Fruit fly (Drosophila melanogaster): Measurements from ENCODE around the gene CG16711.

CG16711 gene

dm6 chr3L:9712066-9712789 is 8.1 kb downstream of the CG16711 start:
- TF ChIP-seq D19A (tag; optimal IDR thresholded peaks at IDR 0.05), result peak; percentile 71
- TF ChIP-seq kay (GFP tag; optimal IDR thresholded peaks at IDR 0.05), result peak; percentile 7
- TF ChIP-seq Hr78 (GFP tag; optimal IDR thresholded peaks at IDR 0.05), result peak in 1 of 2 experiments; percentile 89
- no peak for TF ChIP-seq sna (GFP tag; IDR thresholded peaks at IDR 0.05; ENCODE audit: partially characterized antibody)
- peak; percentile 46; the same call in 1 of the 2 replicates for TF ChIP-seq crol (GFP tag; IDR thresholded peaks at IDR 0.05)
- TF ChIP-seq exex (tag; optimal IDR thresholded peaks at IDR 0.05), result peak; percentile 31
- TF ChIP-seq GATAe (GFP tag; conservative IDR thresholded peaks at IDR 0.05), result peak; percentile 26; the same call in 1 of the 2 replicates
- TF ChIP-seq Drgx (GFP tag; IDR thresholded peaks at IDR 0.05), result no peak
- TF ChIP-seq ERR (GFP tag; optimal IDR thresholded peaks at IDR 0.05), result no peak
- TF ChIP-seq sens (GFP tag), result peak; percentile 66
- peak; percentile 63 for TF ChIP-seq sug (tag; optimal IDR thresholded peaks at IDR 0.05)
- TF ChIP-seq tup (GFP tag; optimal IDR thresholded peaks at IDR 0.05), result no peak
- no peak for TF ChIP-seq Elba2 (GFP tag; optimal IDR thresholded peaks at IDR 0.05)
- TF ChIP-seq sd (tag; optimal IDR thresholded peaks at IDR 0.05), result peak; percentile 1
- no peak for TF ChIP-seq CG3065 (GFP tag; optimal IDR thresholded peaks at IDR 0.05)
- TF ChIP-seq row (GFP tag; IDR thresholded peaks at IDR 0.05), result peak; percentile 45
- TF ChIP-seq mirr (GFP tag; optimal IDR thresholded peaks at IDR 0.05), result peak; percentile 2
- TF ChIP-seq CG10274 (GFP tag; optimal IDR thresholded peaks at IDR 0.05), result peak; percentile 35

- TF ChIP-seq pita (GFP tag; optimal IDR thresholded peaks at IDR 0.05) (no peak), gro (GFP tag; optimal IDR thresholded peaks at IDR 0.05) (no peak), cas (GFP tag; IDR thresholded peaks at IDR 0.05) (no peak), CG7839 (tag; optimal IDR thresholded peaks at IDR 0.05) (no peak), CG10959 (GFP tag; IDR thresholded peaks at IDR 0.05) (no peak), tna (GFP tag; IDR thresholded peaks at IDR 0.05; ENCODE audit: partially characterized antibody) (0 out of 2 replicates have a peak, but pooled peaks have one; percentile 36), CG6175 (GFP tag; IDR thresholded peaks at IDR 0.05) (no peak), nom (GFP tag; optimal IDR thresholded peaks at IDR 0.05) (no peak), CG8359 (GFP tag; optimal IDR thresholded peaks at IDR 0.05; ENCODE audit: borderline replicate concordance) (no peak), nau (GFP tag; optimal IDR thresholded peaks at IDR 0.05) (no peak), HmgD (GFP tag; optimal IDR thresholded peaks at IDR 0.05) (peak; percentile 1), CG4360 (GFP tag; IDR thresholded peaks at IDR 0.05) (0 out of 2 replicates have a peak, but pooled peaks have one; percentile 12), CG6654 (GFP tag; optimal IDR thresholded peaks at IDR 0.05) (no peak), MESR4 (GFP tag; optimal IDR thresholded peaks at IDR 0.05) (peak; percentile 97), CG10565 (GFP tag; optimal IDR thresholded peaks at IDR 0.05) (no peak), CrebB (tag; optimal IDR thresholded peaks at IDR 0.05) (no peak), tin (GFP tag; optimal IDR thresholded peaks at IDR 0.05) (no peak), CG18262 (tag; optimal IDR thresholded peaks at IDR 0.05) (no peak), CG12071 (GFP tag; optimal IDR thresholded peaks at IDR 0.05) (no peak), br (optimal IDR thresholded peaks at IDR 0.05) (no peak), sens (GFP tag) (peak; percentile 63), CG15601 (tag; optimal IDR thresholded peaks at IDR 0.05) (no peak), CG4617 (GFP tag; optimal IDR thresholded peaks at IDR 0.05; ENCODE audit: borderline replicate concordance) (peak; percentile 48), CG2199 (GFP tag; IDR thresholded peaks at IDR 0.05) (no peak), hbn (GFP tag; IDR thresholded peaks at IDR 0.05; ENCODE audit: partially characterized antibody) (0 out of 2 replicates have a peak, but pooled peaks have one; percentile 26), B-H1 (GFP tag; IDR thresholded peaks at IDR 0.05) (no peak), gcm2 (GFP tag; optimal IDR thresholded peaks at IDR 0.05) (no peak), Opbp (GFP tag; IDR thresholded peaks at IDR 0.05; ENCODE audit: partially characterized antibody) (0 out of 3 replicates have a peak, but pooled peaks have one; percentile 23), Jarid2 (GFP tag; optimal IDR thresholded peaks at IDR 0.05) (peak; percentile 38), D (optimal IDR thresholded peaks at IDR 0.05) (peak; percentile 6), D (GFP tag; optimal IDR thresholded peaks at IDR 0.05) (no peak), crol (GFP tag; IDR thresholded peaks at IDR 0.05) (0 out of 2 replicates have a peak, but pooled peaks have one; percentile 47), ken (GFP tag; IDR thresholded peaks at IDR 0.05) (no peak)
These were observed 9.3 kb downstream of the CG16711 start, which contains the start of gene SH3PX1 for dm6 chr3L:9713383-9713827. SH3PX1 (minus strand) TSS chr3L:9713827.

Data from whole organism, embryonic.